Worm (Caenorhabditis elegans) whole organism, young adult: ENCODE results near the gene cox-17.

Source experiments
- C17E4.6 ChIP-seq: fragments of 200-800 bp; sonication (Bioruptor generic); IDR thresholded peaks from 2 replicates; pipeline ENCODE4 v1.3.6; 2022; ENCODE audit warnings: missing genetic modification reagents, missing genetic modification characterization, missing compliant biosample characterization
- F39B2.1 ChIP-seq: fragments of 200-800 bp; sonication (Bioruptor generic); IDR thresholded peaks from 2 replicates; pipeline ENCODE4 v1.3.6; 2022; ENCODE audit warnings: missing genetic modification reagents, missing genetic modification characterization, missing compliant biosample characterization
- F55B11.4 ChIP-seq: sonication (generic microtip); optimal IDR thresholded peaks from 2 replicates; lab custom pipeline; 2016; ENCODE audit warnings: missing compliant biosample characterization, missing genetic modification characterization, borderline replicate concordance; ENCODE audit not compliant: insufficient read depth
- ceh-91 ChIP-seq: fragments of 200-800 bp; sonication (Bioruptor generic); IDR thresholded peaks from 2 replicates; pipeline ENCODE4 v1.3.6; 2022; ENCODE audit warnings: missing genetic modification reagents, missing genetic modification characterization, missing compliant biosample characterization
- dpl-1 ChIP-seq: fragments of 150-350 bp; optimal IDR thresholded peaks from 2 replicates; lab custom pipeline; 2014; ENCODE audit warnings: missing biosample characterization, missing genetic modification reagents, missing genetic modification characterization
- gei-17 ChIP-seq: fragments of 200-800 bp; sonication (Bioruptor generic); optimal IDR thresholded peaks from 2 replicates; lab custom pipeline; 2018; ENCODE audit warnings: mild to moderate bottlenecking, missing genetic modification characterization, missing compliant biosample characterization
- hrde-1 ChIP-seq: sonication (generic microtip); optimal IDR thresholded peaks from 2 replicates; lab custom pipeline; 2016; ENCODE audit warnings: missing genetic modification characterization, mild to moderate bottlenecking, missing compliant biosample characterization, moderate library complexity, missing genotype, missing genetic modification reagents, borderline replicate concordance
- snpc-4 ChIP-seq, 5 experiments: fragments of 150-350 bp in 1 of 5; sonication (generic microtip) in 4 of 5; optimal IDR thresholded peaks; 2 replicates each; lab custom pipeline; 2014 to 2018; ENCODE audit warnings: missing genetic modification characterization in 5 of 5, missing biosample characterization in 3 of 5, antibody characterized with exemption in 2 of 5, mild to moderate bottlenecking in 2 of 5, missing compliant biosample characterization in 2 of 5, missing genotype in 2 of 5, moderate library complexity in 2 of 5, missing genetic modification reagents in 1 of 5
- unc-62 ChIP-seq: fragments of 150-350 bp; optimal IDR thresholded peaks from 2 replicates; lab custom pipeline; 2014; ENCODE audit warnings: missing biosample characterization, missing genetic modification reagents, missing genetic modification characterization
- zim-3 ChIP-seq: sonication (generic microtip); optimal IDR thresholded peaks from 2 replicates; lab custom pipeline; 2017; ENCODE audit warnings: mild to moderate bottlenecking, missing genetic modification characterization, moderate library complexity, missing compliant biosample characterization
- ztf-18 ChIP-seq: sonication (generic microtip); optimal IDR thresholded peaks from 2 replicates; lab custom pipeline; 2016; ENCODE audit warnings: missing genotype, mild to moderate bottlenecking, missing genetic modification characterization, missing compliant biosample characterization

ce11 chrIII:159149-159548, 31.6 kb upstream of the cox-17 start:
- TF ChIP-seq ztf-18 (tag; lab: Kevin White, UChicago) (no peak), hrde-1 (tag; lab: Kevin White, UChicago) (no peak), gei-17 (no peak), ceh-91 (no peak), snpc-4 (GFP tag; optimal IDR thresholded peaks at IDR 0.05; lab: Kevin White, UChicago) (no peak), snpc-4 (tag; optimal IDR thresholded peaks at IDR 0.05; lab: Kevin White, UChicago) (no peak), F55B11.4 (tag; lab: Kevin White, UChicago) (no peak), F39B2.1 (GFP tag; lab: Robert Waterston, UW) (no peak), unc-62 (GFP tag; lab: Kevin White, UChicago) (no peak), dpl-1 (GFP tag; lab: Kevin White, UChicago) (no peak), C17E4.6 (GFP tag; lab: Robert Waterston, UW) (no peak), zim-3 (tag; lab: Kevin White, UChicago) (no peak)
